Worm (Caenorhabditis elegans): ENCODE results near the gene fbxc-50.

DNA sequence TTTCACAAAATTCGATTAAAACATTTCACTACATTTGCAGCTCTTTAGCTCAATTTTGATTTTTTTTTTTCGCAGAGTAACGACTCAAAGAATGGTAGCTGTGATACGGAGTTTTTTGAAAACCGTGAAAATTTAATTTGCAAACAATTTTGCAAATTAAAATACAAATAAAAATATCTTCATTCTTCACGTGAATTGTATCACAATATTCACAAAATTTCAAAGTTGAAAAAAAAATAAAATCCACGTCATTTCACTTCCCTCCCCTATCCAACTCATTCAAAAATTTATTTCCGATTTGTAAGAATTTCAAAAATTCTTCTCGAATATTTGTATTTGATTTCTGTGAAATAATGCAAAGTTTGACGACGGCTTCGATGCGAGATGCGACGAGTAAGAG lies 30.7 kb upstream of the fbxc-50 start, which contains the start of gene wht-4:
- TF ChIP-seq ceh-82 (tag; optimal IDR thresholded peaks at IDR 0.05) (no peak), pha-4 (tag; optimal IDR thresholded peaks at IDR 0.05) (no peak), fkh-10 (GFP tag; optimal IDR thresholded peaks at IDR 0.05) (no peak), lin-39 (tag; optimal IDR thresholded peaks at IDR 0.05) (no peak), lsy-12 (tag; optimal IDR thresholded peaks at IDR 0.05) (no peak), unc-62 (GFP tag; optimal IDR thresholded peaks at IDR 0.05) (no peak), elt-2 (tag; optimal IDR thresholded peaks at IDR 0.05) (no peak), zag-1 (tag; optimal IDR thresholded peaks at IDR 0.05) (no peak)
